Fruit fly (Drosophila melanogaster) whole organism, wandering third instar larva: Measurements from ENCODE around the gene Mst77F.

ENCODE experiments used
- HLH106 ChIP-seq: fragments of 200-800 bp; optimal IDR thresholded peaks from 3 replicates; lab custom pipeline; 2019; ENCODE audit warnings: missing biosample characterization, mild to moderate bottlenecking, missing genetic modification characterization, moderate library complexity
- Hr78 ChIP-seq: fragments of >200 bp; optimal IDR thresholded peaks from 2 replicates; lab custom pipeline; 2017; ENCODE audit warnings: missing biosample characterization, missing genetic modification characterization
- Myc ChIP-seq: fragments of >200 bp; optimal IDR thresholded peaks from 2 replicates; lab custom pipeline; 2017
- N ChIP-seq: fragments of >200 bp; optimal IDR thresholded peaks from 2 replicates; lab custom pipeline; 2018; ENCODE audit warnings: missing biosample characterization, missing external identifiers, missing genetic modification characterization
- br ChIP-seq: fragments of 200-800 bp; sonication (Bioruptor generic); optimal IDR thresholded peaks from 2 replicates; lab custom pipeline; 2016; ENCODE audit warnings: missing biosample characterization, missing genetic modification characterization

- TF ChIP-seq br (GFP tag; lab: Kevin White, UChicago) (no peak), Hr78 (GFP tag; lab: Kevin White, UChicago) (no peak), N (GFP tag; lab: Kevin White, UChicago) (no peak), HLH106 (tag; lab: Kevin White, UChicago) (no peak), Myc (lab: Kevin White, UChicago) (no peak)
These were observed 20.4 kb downstream of the Mst77F start for dm6 chr3L:20797379-20797778.
